Fruit fly (Drosophila melanogaster) whole organism, embryonic: ENCODE results near the gene Ide.
A peak's percentile ranks its signal among the peaks of the same experiment; 100 is the strongest.

Source experiments
- Awh ChIP-seq: fragments of 200-800 bp; sonication (Bioruptor generic); IDR thresholded peaks from 2 replicates; pipeline ENCODE4, ENCODE4 v1.3.6; 2022; ENCODE audit warnings: missing biosample characterization, missing genetic modification characterization
- B-H1 ChIP-seq: fragments of 200-800 bp; sonication (Bioruptor generic); IDR thresholded peaks from 3 replicates; pipeline ENCODE4 v1.3.6; 2022; ENCODE audit warnings: missing biosample characterization, missing genetic modification characterization
- Bdp1 ChIP-seq: fragments of 200-800 bp; sonication (Bioruptor generic); optimal IDR thresholded peaks from 3 replicates; lab custom pipeline; 2016; ENCODE audit warnings: missing biosample characterization, missing genetic modification characterization
- Bgb ChIP-seq: fragments of 200-800 bp; sonication (Bioruptor generic); IDR thresholded peaks from 2 replicates; pipeline ENCODE4 v1.3.6; 2022; ENCODE audit warnings: missing biosample characterization, missing genetic modification characterization; ENCODE audit not compliant: partially characterized antibody
- CG10431 ChIP-seq: fragments of 200-800 bp; sonication (Bioruptor generic); optimal IDR thresholded peaks from 3 replicates; lab custom pipeline; 2018; ENCODE audit warnings: missing biosample characterization, mild to moderate bottlenecking, missing genetic modification characterization
- CG10979 ChIP-seq: fragments of 200-800 bp; sonication (Bioruptor generic); optimal IDR thresholded peaks from 2 replicates; lab custom pipeline; 2018; ENCODE audit warnings: missing biosample characterization, mild to moderate bottlenecking, missing genetic modification characterization, moderate library complexity
- CG12219 ChIP-seq: fragments of 200-800 bp; sonication (Bioruptor generic); optimal IDR thresholded peaks from 3 replicates; lab custom pipeline; 2018; ENCODE audit warnings: missing biosample characterization, mild to moderate bottlenecking, missing genetic modification characterization
- CG12659 ChIP-seq: fragments of 200-800 bp; sonication (Bioruptor generic); optimal IDR thresholded peaks from 3 replicates; lab custom pipeline; 2017; ENCODE audit warnings: mild to moderate bottlenecking, missing biosample characterization, missing genetic modification reagents, missing genetic modification characterization
- CG12744 ChIP-seq: fragments of 200-800 bp; sonication (Bioruptor generic); optimal IDR thresholded peaks from 2 replicates; lab custom pipeline; 2016; ENCODE audit warnings: missing biosample characterization, missing genetic modification characterization
- CG12942 ChIP-seq: fragments of 200-800 bp; sonication (Bioruptor generic); optimal IDR thresholded peaks from 3 replicates; lab custom pipeline; 2016; ENCODE audit warnings: missing biosample characterization, missing genetic modification characterization
- CG13287 ChIP-seq: fragments of 200-800 bp; sonication (Bioruptor generic); IDR thresholded peaks from 2 replicates; pipeline ENCODE4 v1.3.6; 2022; ENCODE audit warnings: missing biosample characterization, missing genetic modification characterization; ENCODE audit not compliant: partially characterized antibody
- CG13424 ChIP-seq: fragments of 200-800 bp; sonication (Bioruptor generic); optimal IDR thresholded peaks from 2 replicates; lab custom pipeline; 2019; ENCODE audit warnings: missing biosample characterization, mild to moderate bottlenecking, missing genetic modification characterization, moderate library complexity
- CG14050 ChIP-seq: fragments of 200-800 bp; sonication (Bioruptor generic); IDR thresholded peaks from 3 replicates; pipeline ENCODE4 v1.3.6; 2022; ENCODE audit warnings: missing biosample characterization, missing genetic modification characterization
- CG15601 ChIP-seq: fragments of 200-800 bp; sonication (Bioruptor generic); optimal IDR thresholded peaks from 3 replicates; lab custom pipeline; 2019; ENCODE audit warnings: missing biosample characterization, mild to moderate bottlenecking, missing genetic modification characterization, moderate library complexity
- CG1603 ChIP-seq: fragments of 200-800 bp; sonication (Bioruptor generic); optimal IDR thresholded peaks from 2 replicates; lab custom pipeline; 2019; ENCODE audit warnings: missing biosample characterization, mild to moderate bottlenecking, missing genetic modification characterization, moderate library complexity
- CG16779 ChIP-seq: fragments of 200-800 bp; sonication (Bioruptor generic); IDR thresholded peaks from 2 replicates; pipeline ENCODE4 v1.3.6; 2022; ENCODE audit warnings: missing biosample characterization, missing genetic modification characterization
- CG2875 ChIP-seq: fragments of 200-800 bp; sonication (Bioruptor generic); optimal IDR thresholded peaks from 2 replicates; lab custom pipeline; 2017; ENCODE audit warnings: missing biosample characterization, mild to moderate bottlenecking, missing genetic modification characterization, missing genetic modification reagents
- CG34224 ChIP-seq: fragments of 200-800 bp; sonication (Bioruptor generic); IDR thresholded peaks from 3 replicates; pipeline ENCODE4 v1.3.6; 2022; ENCODE audit warnings: missing biosample characterization, missing genetic modification characterization; ENCODE audit not compliant: partially characterized antibody
- CG4730 ChIP-seq: fragments of 200-800 bp; sonication (Bioruptor generic); IDR thresholded peaks from 2 replicates; pipeline ENCODE4 v1.3.6; 2022; ENCODE audit warnings: missing biosample characterization, missing genetic modification characterization
- CG4820 ChIP-seq: fragments of 200-800 bp; sonication (Bioruptor generic); optimal IDR thresholded peaks from 3 replicates; lab custom pipeline; 2016; ENCODE audit warnings: missing biosample characterization, missing genetic modification characterization
- CG5953 ChIP-seq: fragments of 200-800 bp; sonication (Bioruptor generic); IDR thresholded peaks from 2 replicates; pipeline ENCODE4 v1.3.6; 2022; ENCODE audit warnings: missing biosample characterization, missing genetic modification characterization
- CG6683 ChIP-seq: fragments of 200-800 bp; sonication (Bioruptor generic); optimal IDR thresholded peaks from 2 replicates; lab custom pipeline; 2017; ENCODE audit warnings: missing biosample characterization, mild to moderate bottlenecking, missing genetic modification characterization, missing genetic modification reagents
- CG8388 ChIP-seq: fragments of 200-800 bp; sonication (Bioruptor generic); optimal IDR thresholded peaks from 2 replicates; lab custom pipeline; 2019; ENCODE audit warnings: missing biosample characterization, mild to moderate bottlenecking, missing genetic modification characterization, moderate library complexity
- Dad ChIP-seq: fragments of 200-800 bp; sonication (Bioruptor generic); optimal IDR thresholded peaks from 3 replicates; lab custom pipeline; 2016; ENCODE audit warnings: missing biosample characterization, missing genetic modification characterization
- E2f2 ChIP-seq: fragments of 200-800 bp; sonication (Bioruptor generic); IDR thresholded peaks from 2 replicates; pipeline ENCODE4 v1.3.6; 2022; ENCODE audit warnings: missing biosample characterization, missing genetic modification characterization
- ERR ChIP-seq: fragments of 200-800 bp; sonication (Bioruptor generic); optimal IDR thresholded peaks from 2 replicates; lab custom pipeline; 2016; ENCODE audit warnings: missing biosample characterization, missing genetic modification characterization
- Mes4 ChIP-seq: fragments of 200-800 bp; sonication (Bioruptor generic); optimal IDR thresholded peaks from 2 replicates; lab custom pipeline; 2016; ENCODE audit warnings: missing biosample characterization, missing genetic modification characterization
- Myb ChIP-seq: fragments of 200-800 bp; sonication (Bioruptor generic); optimal IDR thresholded peaks from 2 replicates; lab custom pipeline; 2016; ENCODE audit warnings: missing biosample characterization, missing genetic modification characterization
- Pdp1 ChIP-seq, 2 experiments: fragments of 200-800 bp; sonication (Bioruptor generic); optimal IDR thresholded peaks; 3 replicates each; lab custom pipeline; 2016; ENCODE audit warnings: missing biosample characterization in 2 of 2, missing genetic modification characterization in 2 of 2, mild to moderate bottlenecking in 1 of 2, moderate library complexity in 1 of 2
- Rx ChIP-seq: fragments of 200-800 bp; sonication (Bioruptor generic); IDR thresholded peaks from 2 replicates; pipeline ENCODE4 v1.3.6; 2022; ENCODE audit warnings: missing biosample characterization, missing genetic modification characterization
- Ssrp ChIP-seq: fragments of 200-800 bp; sonication (Bioruptor generic); optimal IDR thresholded peaks from 2 replicates; lab custom pipeline; 2018; ENCODE audit warnings: missing biosample characterization, mild to moderate bottlenecking, missing genetic modification characterization, moderate library complexity
- Vsx1 ChIP-seq: fragments of 200-800 bp; sonication (Bioruptor generic); optimal IDR thresholded peaks from 2 replicates; lab custom pipeline; 2017; ENCODE audit warnings: missing biosample characterization, mild to moderate bottlenecking, missing genetic modification characterization, missing genetic modification reagents
- ab ChIP-seq: fragments of 200-800 bp; sonication (Bioruptor generic); optimal IDR thresholded peaks from 2 replicates; lab custom pipeline; 2016; ENCODE audit warnings: missing biosample characterization, missing genetic modification characterization
- chif ChIP-seq, 2 experiments: fragments of 200-800 bp; sonication (Bioruptor generic); optimal IDR thresholded peaks; 3 replicates each; lab custom pipeline; 2016; ENCODE audit warnings: missing biosample characterization in 2 of 2, missing genetic modification characterization in 2 of 2
- croc ChIP-seq: fragments of 200-800 bp; sonication (Bioruptor generic); conservative IDR thresholded peaks from 3 replicates; pipeline ENCODE4 v1.3.6; 2022; ENCODE audit warnings: missing biosample characterization, missing genetic modification characterization
- dati ChIP-seq: fragments of 200-800 bp; sonication (Bioruptor generic); IDR thresholded peaks from 2 replicates; pipeline ENCODE4 v1.3.6; 2022; ENCODE audit warnings: missing biosample characterization, missing genetic modification characterization
- dimm ChIP-seq: fragments of 200-800 bp; sonication (Bioruptor generic); IDR thresholded peaks from 2 replicates; pipeline ENCODE4 v1.3.6; 2022; ENCODE audit warnings: missing biosample characterization, missing genetic modification characterization
- mirr ChIP-seq: fragments of 200-800 bp; sonication (Bioruptor generic); optimal IDR thresholded peaks from 3 replicates; lab custom pipeline; 2018; ENCODE audit warnings: missing biosample characterization, mild to moderate bottlenecking, missing genetic modification characterization
- pfk ChIP-seq: fragments of 200-800 bp; sonication (Bioruptor generic); optimal IDR thresholded peaks from 2 replicates; lab custom pipeline; 2018; ENCODE audit warnings: missing biosample characterization, mild to moderate bottlenecking, missing genetic modification characterization, moderate library complexity
- phol ChIP-seq: fragments of 200-800 bp; sonication (Bioruptor generic); optimal IDR thresholded peaks from 3 replicates; lab custom pipeline; 2018; ENCODE audit warnings: missing biosample characterization, mild to moderate bottlenecking, missing genetic modification characterization, moderate library complexity
- prd ChIP-seq, 3 experiments: fragments of >200 bp in 2 of 3; fragments of 200-800 bp in 1 of 3; sonication (Bioruptor generic) in 1 of 3; optimal IDR thresholded peaks in 2 of 3; IDR thresholded peaks in 1 of 3; 2 replicates in 2 of 3; 3 replicates in 1 of 3; pipeline versions ENCODE4 v1.3.6 to Lab custom; 2017 to 2022; ENCODE audit warnings: missing biosample characterization in 1 of 3, missing genetic modification characterization in 1 of 3
- pum ChIP-seq: fragments of 200-800 bp; sonication (Bioruptor generic); optimal IDR thresholded peaks from 2 replicates; lab custom pipeline; 2016; ENCODE audit warnings: missing biosample characterization, missing genetic modification characterization
- sima ChIP-seq: fragments of 200-800 bp; sonication (Bioruptor generic); optimal IDR thresholded peaks from 2 replicates; lab custom pipeline; 2016; ENCODE audit warnings: missing biosample characterization, missing genetic modification characterization
- sisA ChIP-seq: fragments of 200-800 bp; sonication (Bioruptor generic); IDR thresholded peaks from 2 replicates; pipeline ENCODE4 v1.3.6; 2022; ENCODE audit warnings: missing biosample characterization, missing genetic modification characterization
- sna ChIP-seq: fragments of 200-800 bp; sonication (Bioruptor generic); IDR thresholded peaks from 2 replicates; pipeline ENCODE4 v1.3.6; 2022; ENCODE audit warnings: missing biosample characterization, missing genetic modification characterization; ENCODE audit not compliant: partially characterized antibody
- sob ChIP-seq: fragments of 200-800 bp; sonication (Bioruptor generic); IDR thresholded peaks from 2 replicates; pipeline ENCODE4 v1.3.6; 2022; ENCODE audit warnings: missing biosample characterization, missing genetic modification characterization
- ssp ChIP-seq: fragments of 200-800 bp; sonication (Bioruptor generic); IDR thresholded peaks from 2 replicates; pipeline ENCODE4 v1.3.6; 2022; ENCODE audit warnings: missing biosample characterization, missing genetic modification characterization
- vfl ChIP-seq: fragments of 200-800 bp; sonication (Bioruptor generic); optimal IDR thresholded peaks from 2 replicates; lab custom pipeline; 2016; ENCODE audit warnings: missing biosample characterization, missing genetic modification characterization

Gene Ide

dm6 chr3L:20384086-20384810 lies 8.6 kb upstream of the Ide start, which contains the start of the genes CG5498 and fbl (continued):
- TF ChIP-seq CG12659 (GFP tag; lab: Kevin White, UChicago) (peak; percentile 76), Bdp1 (GFP tag; lab: Kevin White, UChicago) (no peak), CG5953 (GFP tag; lab: Robert Waterston, UW) (no peak), CG16779 (GFP tag; lab: Robert Waterston, UW) (no peak), prd (optimal IDR thresholded peaks at IDR 0.05; lab: Kevin White, UChicago) (no peak), prd (GFP tag; IDR thresholded peaks at IDR 0.05; lab: Robert Waterston, UW) (peak; percentile 63), CG2875 (GFP tag; lab: Kevin White, UChicago) (no peak), CG13424 (tag; lab: Kevin White, UChicago) (peak; percentile 69), CG10431 (GFP tag; lab: Kevin White, UChicago) (peak; percentile 43), CG12744 (peak; percentile 29), CG4820 (GFP tag; lab: Kevin White, UChicago) (peak; percentile 50), CG12942 (GFP tag; lab: Kevin White, UChicago) (peak; percentile 38), CG15601 (tag; lab: Kevin White, UChicago) (peak; percentile 56), Awh (no peak), CG13287 (GFP tag; lab: Robert Waterston, UW) (peak; percentile 52; the same call in 1 of the 2 replicates), CG10979 (tag; lab: Kevin White, UChicago) (peak; percentile 52), Dad (peak; percentile 38), CG14050 (GFP tag; lab: Robert Waterston, UW) (no peak), sna (GFP tag; lab: Robert Waterston, UW) (0 out of 2 replicates have a peak, but pooled peaks have one; percentile 31), pum (GFP tag; lab: Kevin White, UChicago) (peak; percentile 14), CG1603 (tag; lab: Kevin White, UChicago) (peak; percentile 4), CG34224 (GFP tag; lab: Robert Waterston, UW) (peak; percentile 37; the same call in 1 of the 3 replicates), pfk (no peak), B-H1 (GFP tag; lab: Robert Waterston, UW) (no peak; the same call in 2 of the 3 replicates), Rx (no peak), dati (GFP tag; lab: Robert Waterston, UW) (no peak), ab (GFP tag; lab: Kevin White, UChicago) (no peak), CG6683 (GFP tag; lab: Kevin White, UChicago) (peak; percentile 42), E2f2 (GFP tag; lab: Robert Waterston, UW) (peak; percentile 51; the same call in 1 of the 2 replicates), ssp (GFP tag; lab: Robert Waterston, UW) (no peak), dimm (GFP tag; lab: Robert Waterston, UW) (no peak), sima (GFP tag; lab: Kevin White, UChicago) (no peak), Bgb (GFP tag; lab: Robert Waterston, UW) (no peak), chif (GFP tag; optimal IDR thresholded peaks at IDR 0.05; lab: Kevin White, UChicago) (peak in 1 of 2 experiments; percentile 24), CG8388 (peak; percentile 47), croc (GFP tag; lab: Robert Waterston, UW) (no peak), sisA (no peak), CG12219 (GFP tag; lab: Kevin White, UChicago) (no peak), CG4730 (GFP tag; lab: Robert Waterston, UW) (no peak), vfl (GFP tag; lab: Kevin White, UChicago) (peak; percentile 40), Mes4 (GFP tag; lab: Kevin White, UChicago) (peak; percentile 6), ERR (peak; percentile 40), Ssrp (tag; lab: Kevin White, UChicago) (peak; percentile 32), Pdp1 (GFP tag; optimal IDR thresholded peaks at IDR 0.05; lab: Kevin White, UChicago) (peak; percentile 8 to 45), phol (tag; lab: Kevin White, UChicago) (peak; percentile 74), sob (GFP tag; lab: Robert Waterston, UW) (0 out of 2 replicates have a peak, but pooled peaks have one; percentile 40), Myb (GFP tag; lab: Kevin White, UChicago) (peak; percentile 91), Vsx1 (GFP tag; lab: Kevin White, UChicago) (peak; percentile 67), mirr (GFP tag; lab: Kevin White, UChicago) (peak; percentile 6)
